Fruit fly (Drosophila melanogaster): Measurements from ENCODE around the gene Wnt5.

Gene Wnt5

DNA sequence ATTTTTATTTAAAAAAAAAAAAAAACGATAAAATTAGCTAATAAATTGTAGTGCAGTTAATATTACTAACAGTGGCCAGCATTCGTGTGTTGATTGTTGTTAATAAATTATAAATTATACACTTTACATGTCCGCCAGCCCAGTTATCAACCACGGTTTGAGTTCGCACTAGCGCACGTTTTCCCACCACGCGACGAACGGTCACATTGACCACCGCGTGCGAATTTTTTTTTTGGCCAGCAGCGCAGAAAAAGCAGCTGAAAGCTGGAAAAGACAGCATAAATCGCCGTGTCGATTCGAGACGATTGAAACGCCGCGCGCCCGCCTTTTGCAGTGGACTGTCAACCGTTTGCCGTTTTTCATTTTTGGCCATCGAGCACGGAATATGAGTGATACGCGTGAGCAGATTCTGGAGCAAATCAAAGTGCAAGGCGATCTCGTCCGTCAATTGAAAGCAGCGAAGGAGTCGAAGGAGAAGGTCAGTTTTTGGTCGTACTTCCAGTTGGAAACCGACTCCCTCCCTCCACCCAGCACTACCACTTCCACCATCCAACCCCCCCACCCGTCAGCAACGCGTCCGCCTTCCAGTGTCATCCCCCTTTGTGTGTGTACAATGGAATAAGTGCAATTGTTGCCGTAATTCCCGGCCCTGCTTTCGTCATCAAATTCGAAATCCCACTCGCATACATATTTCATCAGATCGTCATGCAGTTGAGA is 10.2 kb upstream of the Wnt5 start, which contains the start of the genes Bx and HisRS (continued):
- TF ChIP-seq gcm2 (GFP tag; optimal IDR thresholded peaks at IDR 0.05) (no peak), Adf1 (GFP tag; IDR thresholded peaks at IDR 0.05) (peak; percentile 42), toy (GFP tag; IDR thresholded peaks at IDR 0.05) (no peak), stwl (tag; optimal IDR thresholded peaks at IDR 0.05) (peak; percentile 41), CoRest (tag; optimal IDR thresholded peaks at IDR 0.05) (peak; percentile 16), dysf (GFP tag; IDR thresholded peaks at IDR 0.05) (no peak), MESR4 (GFP tag; optimal IDR thresholded peaks at IDR 0.05) (peak; percentile 9), nmo (GFP tag; optimal IDR thresholded peaks at IDR 0.05) (peak; percentile 26), Ptx1 (GFP tag; IDR thresholded peaks at IDR 0.05) (0 out of 2 replicates have a peak, but pooled peaks have one; percentile 6), CG34224 (GFP tag; IDR thresholded peaks at IDR 0.05; ENCODE audit: partially characterized antibody) (no peak), Kr (GFP tag; optimal IDR thresholded peaks at IDR 0.05) (no peak), CG12391 (tag; optimal IDR thresholded peaks at IDR 0.05) (no peak), pb (GFP tag; optimal IDR thresholded peaks at IDR 0.05) (no peak), CG12769 (tag; optimal IDR thresholded peaks at IDR 0.05) (peak; percentile 27), maf-S (GFP tag; optimal IDR thresholded peaks at IDR 0.05) (no peak), CG10654 (GFP tag; optimal IDR thresholded peaks at IDR 0.05) (no peak), CG4617 (GFP tag; optimal IDR thresholded peaks at IDR 0.05; ENCODE audit: borderline replicate concordance) (peak; percentile 1), CG2199 (GFP tag; IDR thresholded peaks at IDR 0.05) (peak; percentile 38; the same call in 1 of the 3 replicates), HLH3B (GFP tag; IDR thresholded peaks at IDR 0.05) (no peak), BEAF-32 (GFP tag; optimal IDR thresholded peaks at IDR 0.05) (peak; percentile 50), esg (GFP tag; conservative IDR thresholded peaks at IDR 0.05) (no peak), Bgb (GFP tag; IDR thresholded peaks at IDR 0.05; ENCODE audit: partially characterized antibody) (peak; percentile 57), knrl (GFP tag; IDR thresholded peaks at IDR 0.05; ENCODE audit: partially characterized antibody) (peak; percentile 35; the same call in 1 of the 3 replicates), ewg (GFP tag; optimal IDR thresholded peaks at IDR 0.05) (peak; percentile 14), CG17361 (GFP tag; IDR thresholded peaks at IDR 0.05) (0 out of 3 replicates have a peak, but pooled peaks have one; percentile 20), CG8089 (GFP tag; optimal IDR thresholded peaks at IDR 0.05) (no peak), pfk (GFP tag; optimal IDR thresholded peaks at IDR 0.05) (peak; percentile 6), crol (GFP tag; IDR thresholded peaks at IDR 0.05) (peak; percentile 82), emc (GFP tag; optimal IDR thresholded peaks at IDR 0.05) (no peak), CG17186 (GFP tag; optimal IDR thresholded peaks at IDR 0.05) (peak; percentile 70), phol (tag; optimal IDR thresholded peaks at IDR 0.05) (peak; percentile 22), NfI (GFP tag; optimal IDR thresholded peaks at IDR 0.05) (no peak), CG12299 (tag; optimal IDR thresholded peaks at IDR 0.05) (no peak), CG3726 (GFP tag; IDR thresholded peaks at IDR 0.05) (no peak), pzg (GFP tag; optimal IDR thresholded peaks at IDR 0.05) (peak; percentile 79), nom (GFP tag; optimal IDR thresholded peaks at IDR 0.05) (no peak), CG12155 (GFP tag; optimal IDR thresholded peaks at IDR 0.05) (no peak), Mad (GFP tag; optimal IDR thresholded peaks at IDR 0.05) (peak; percentile 20), BtbVII (GFP tag; optimal IDR thresholded peaks at IDR 0.05) (no peak), CG11696 (GFP tag; IDR thresholded peaks at IDR 0.05) (no peak), tx (GFP tag; optimal IDR thresholded peaks at IDR 0.05) (no peak), HmgZ (tag; optimal IDR thresholded peaks at IDR 0.05) (peak; percentile 50), zen2 (GFP tag; IDR thresholded peaks at IDR 0.05; ENCODE audit: partially characterized antibody) (no peak), HLH4C (GFP tag; IDR thresholded peaks at IDR 0.05; ENCODE audit: partially characterized antibody) (no peak), gro (GFP tag; optimal IDR thresholded peaks at IDR 0.05) (peak; percentile 37), ftz-f1 (GFP tag; optimal IDR thresholded peaks at IDR 0.05) (peak; percentile 38), CG11456 (GFP tag; IDR thresholded peaks at IDR 0.05) (no peak), p53 (GFP tag; optimal IDR thresholded peaks at IDR 0.05) (no peak), Chrac-16 (GFP tag; optimal IDR thresholded peaks at IDR 0.05) (no peak)

Data from whole organism, embryonic.